Fruit fly (Drosophila melanogaster): ENCODE results near the gene fuss.

DNA sequence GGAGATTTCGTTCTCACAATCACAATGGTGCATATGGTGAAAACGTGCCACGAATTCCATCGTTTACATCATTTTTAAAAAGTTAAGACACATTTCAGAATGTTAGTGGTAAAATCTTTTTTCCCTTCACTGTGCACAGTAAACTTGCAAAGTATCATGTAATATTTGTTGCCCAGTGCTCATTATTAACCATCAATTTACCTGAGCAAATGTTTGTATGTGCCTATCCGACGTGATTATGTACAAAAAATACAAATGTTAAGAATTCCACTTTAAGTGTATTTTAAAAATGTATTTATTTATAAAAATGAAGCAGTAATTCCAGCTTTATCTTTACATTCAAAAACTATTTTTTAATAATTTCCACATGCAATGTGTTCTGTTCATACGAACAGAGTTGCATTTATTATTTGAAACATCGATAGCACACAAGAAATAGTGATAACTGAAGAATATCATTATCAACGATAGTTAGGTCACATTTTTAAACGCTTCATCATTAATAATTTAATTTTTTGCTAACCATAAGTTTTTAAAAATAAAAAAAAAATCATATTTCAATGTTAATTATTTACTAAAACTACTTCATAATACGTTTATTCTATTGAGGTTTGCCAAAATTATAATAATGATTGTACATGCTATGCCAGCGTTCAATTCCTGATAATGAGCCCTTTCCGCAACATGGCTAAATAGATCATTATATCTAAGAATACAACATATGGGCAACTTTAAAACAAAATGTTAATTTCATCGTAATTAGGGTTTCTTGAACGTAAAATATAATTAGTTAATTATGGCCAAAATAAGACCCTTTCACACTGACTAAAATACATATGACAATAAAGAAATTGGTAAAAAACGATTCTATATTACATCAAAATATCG lies 47.7 kb downstream of the fuss start, which contains the start of gene eIF4G1:
- no peak for TF ChIP-seq achi (GFP tag; optimal IDR thresholded peaks at IDR 0.05)
- TF ChIP-seq Ets21C (GFP tag; optimal IDR thresholded peaks at IDR 0.05) = no peak
- TF ChIP-seq Ets96B (tag; optimal IDR thresholded peaks at IDR 0.05) = no peak
- no peak for TF ChIP-seq CG16779 (tag; optimal IDR thresholded peaks at IDR 0.05)
